Worm (Caenorhabditis elegans) whole organism, L2 larva: ENCODE data around the gene C33F10.4.

Source experiments
- crh-2 ChIP-seq: sonication (generic microtip); optimal IDR thresholded peaks from 2 replicates; lab custom pipeline; 2017; ENCODE audit warnings: missing biosample characterization, missing genetic modification characterization
- fos-1 ChIP-seq: fragments of 150-350 bp; optimal IDR thresholded peaks from 2 replicates; lab custom pipeline; 2014; ENCODE audit warnings: missing biosample characterization, missing genetic modification characterization
- lsy-2 ChIP-seq, 2 experiments: fragments of 150-350 bp in 1 of 2; sonication (generic microtip) in 1 of 2; optimal IDR thresholded peaks; 2 replicates each; lab custom pipeline; 2014 to 2017; ENCODE audit warnings: missing biosample characterization in 2 of 2, missing genetic modification characterization in 2 of 2
- sma-9 ChIP-seq, 2 experiments: fragments of 150-350 bp in 1 of 2; sonication (generic microtip) in 1 of 2; optimal IDR thresholded peaks; 2 replicates each; lab custom pipeline; 2014 to 2016; ENCODE audit warnings: missing genetic modification characterization in 2 of 2, mild to moderate bottlenecking in 1 of 2, missing biosample characterization in 1 of 2, missing compliant biosample characterization in 1 of 2, missing genetic modification reagents in 1 of 2, moderate library complexity in 1 of 2
- unc-62 ChIP-seq: fragments of 150-350 bp; optimal IDR thresholded peaks from 2 replicates; lab custom pipeline; 2014; ENCODE audit warnings: missing biosample characterization, missing genetic modification reagents, missing genetic modification characterization
- ztf-4 ChIP-seq: fragments of 150-350 bp; optimal IDR thresholded peaks from 2 replicates; lab custom pipeline; 2014; ENCODE audit warnings: missing biosample characterization, missing genetic modification characterization

DNA sequence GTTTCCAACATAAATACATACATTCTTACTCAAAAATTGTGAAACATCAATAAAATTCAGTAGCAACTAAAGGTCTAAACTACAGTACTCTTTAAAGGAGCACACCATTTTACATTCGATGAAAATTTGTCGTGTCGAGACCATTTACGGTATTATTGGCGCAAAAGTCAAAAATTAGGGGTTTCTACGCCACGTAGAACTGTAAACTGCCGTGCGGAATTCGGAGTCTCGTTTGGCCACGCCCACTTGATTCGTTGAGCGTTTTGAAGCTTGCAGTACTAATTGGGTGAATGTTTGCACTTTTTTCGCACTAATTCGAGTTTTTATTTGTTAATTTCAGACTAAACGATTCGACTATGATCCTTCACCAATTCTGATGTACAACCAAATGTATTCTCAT lies 4.9 kb upstream of the C33F10.4 start:
- no peak for TF ChIP-seq sma-9 (GFP tag; optimal IDR thresholded peaks at IDR 0.05; lab: Kevin White, UChicago)
- TF ChIP-seq sma-9 (tag; optimal IDR thresholded peaks at IDR 0.05; lab: Kevin White, UChicago) = no peak
- no peak for TF ChIP-seq unc-62
- TF ChIP-seq fos-1 (tag; lab: Kevin White, UChicago) = no peak
- TF ChIP-seq ztf-4 (tag; lab: Kevin White, UChicago) = no peak
- no peak for TF ChIP-seq crh-2 (tag; lab: Kevin White, UChicago)
- no peak for TF ChIP-seq lsy-2 (tag; optimal IDR thresholded peaks at IDR 0.05; lab: Kevin White, UChicago)
